Fruit fly (Drosophila melanogaster) whole organism, prepupa: ENCODE measurements around the gene D12.

Source experiments
- Blimp-1 ChIP-seq: fragments of 200-800 bp; sonication (Bioruptor generic); optimal IDR thresholded peaks from 3 replicates; lab custom pipeline; 2017; ENCODE audit warnings: missing biosample characterization, missing genetic modification characterization, mild to moderate bottlenecking, moderate library complexity, missing genetic modification reagents
- CG11294 ChIP-seq: fragments of 200-800 bp; sonication (Bioruptor generic); IDR thresholded peaks from 2 replicates; pipeline ENCODE4 v1.3.6; 2022; ENCODE audit warnings: missing biosample characterization, missing genetic modification characterization
- CG11762 ChIP-seq: fragments of 200-800 bp; sonication (Bioruptor generic); optimal IDR thresholded peaks from 3 replicates; lab custom pipeline; 2016; ENCODE audit warnings: missing biosample characterization, missing genetic modification characterization; ENCODE audit not compliant: insufficient read depth
- CG15336 ChIP-seq: fragments of 200-800 bp; sonication (Bioruptor generic); IDR thresholded peaks from 2 replicates; pipeline ENCODE4 v1.3.6; 2022; ENCODE audit warnings: missing biosample characterization, missing genetic modification characterization
- CG1621 ChIP-seq: fragments of 200-800 bp; sonication (Bioruptor generic); optimal IDR thresholded peaks from 3 replicates; lab custom pipeline; 2018; ENCODE audit warnings: missing biosample characterization, mild to moderate bottlenecking, missing genetic modification characterization
- CG16779 ChIP-seq: fragments of 200-800 bp; sonication (Bioruptor generic); optimal IDR thresholded peaks from 3 replicates; lab custom pipeline; 2017; ENCODE audit warnings: missing biosample characterization, mild to moderate bottlenecking, missing genetic modification characterization
- CG31627 ChIP-seq: fragments of 200-800 bp; sonication (Bioruptor generic); optimal IDR thresholded peaks from 3 replicates; lab custom pipeline; 2016; ENCODE audit warnings: missing biosample characterization, missing genetic modification characterization
- CG32006 ChIP-seq: fragments of 200-800 bp; sonication (Bioruptor generic); optimal IDR thresholded peaks from 3 replicates; lab custom pipeline; 2017; ENCODE audit warnings: missing biosample characterization, mild to moderate bottlenecking, missing genetic modification characterization
- CG3919 ChIP-seq: fragments of 200-800 bp; sonication (Bioruptor generic); optimal IDR thresholded peaks from 3 replicates; lab custom pipeline; 2016; ENCODE audit warnings: missing biosample characterization, missing genetic modification characterization
- CG4318 ChIP-seq: fragments of 200-800 bp; sonication (Bioruptor generic); optimal IDR thresholded peaks from 3 replicates; lab custom pipeline; 2017; ENCODE audit warnings: missing biosample characterization, mild to moderate bottlenecking, missing genetic modification characterization
- CG6163 ChIP-seq: fragments of 200-800 bp; sonication (Bioruptor generic); IDR thresholded peaks from 3 replicates; pipeline ENCODE4 v1.3.6; 2022; ENCODE audit warnings: missing biosample characterization, missing genetic modification characterization
- CG6792 ChIP-seq: fragments of 200-800 bp; sonication (Bioruptor generic); optimal IDR thresholded peaks from 3 replicates; lab custom pipeline; 2016; ENCODE audit warnings: missing biosample characterization, missing genetic modification characterization
- CG6854 ChIP-seq: fragments of 200-800 bp; sonication (Bioruptor generic); optimal IDR thresholded peaks from 2 replicates; lab custom pipeline; 2017; ENCODE audit warnings: missing biosample characterization, mild to moderate bottlenecking, missing genetic modification characterization
- CG7368 ChIP-seq: fragments of 200-800 bp; sonication (Bioruptor generic); optimal IDR thresholded peaks from 3 replicates; lab custom pipeline; 2016; ENCODE audit warnings: missing biosample characterization, missing genetic modification characterization
- CG8632 ChIP-seq: fragments of 200-800 bp; sonication (Bioruptor generic); optimal IDR thresholded peaks from 3 replicates; lab custom pipeline; 2016; ENCODE audit warnings: missing biosample characterization, missing genetic modification characterization
- CG9139 ChIP-seq: fragments of 200-800 bp; sonication (Bioruptor generic); optimal IDR thresholded peaks from 3 replicates; lab custom pipeline; 2017; ENCODE audit warnings: missing biosample characterization, mild to moderate bottlenecking, missing genetic modification characterization
- Eip75B ChIP-seq: fragments of 200-800 bp; sonication (Bioruptor generic); optimal IDR thresholded peaks from 3 replicates; lab custom pipeline; 2016; ENCODE audit warnings: missing biosample characterization, missing genetic modification characterization
- Eip78C ChIP-seq: fragments of 200-800 bp; sonication (Bioruptor generic); peaks from one replicate; lab custom pipeline; 2016; ENCODE audit warnings: missing biosample characterization, missing genetic modification characterization
- Ets21C ChIP-seq: fragments of 200-800 bp; sonication (Bioruptor generic); optimal IDR thresholded peaks from 3 replicates; lab custom pipeline; 2016; ENCODE audit warnings: missing biosample characterization, missing genetic modification characterization
- Lpt ChIP-seq: fragments of 200-800 bp; sonication (Bioruptor generic); optimal IDR thresholded peaks from 3 replicates; lab custom pipeline; 2016; ENCODE audit warnings: missing biosample characterization, missing genetic modification characterization
- Smox ChIP-seq: fragments of 200-800 bp; sonication (Bioruptor generic); optimal IDR thresholded peaks from 3 replicates; lab custom pipeline; 2016; ENCODE audit warnings: missing biosample characterization, missing genetic modification characterization
- Sox14 ChIP-seq: fragments of 200-800 bp; sonication (Bioruptor generic); optimal IDR thresholded peaks from 3 replicates; lab custom pipeline; 2016; ENCODE audit warnings: missing biosample characterization, missing genetic modification characterization
- achi ChIP-seq: fragments of 200-800 bp; sonication (Bioruptor generic); optimal IDR thresholded peaks from 3 replicates; lab custom pipeline; 2016; ENCODE audit warnings: missing biosample characterization, missing genetic modification characterization
- dac ChIP-seq: fragments of 200-800 bp; sonication (Bioruptor generic); optimal IDR thresholded peaks from 2 replicates; lab custom pipeline; 2017; ENCODE audit warnings: missing biosample characterization, mild to moderate bottlenecking, missing genetic modification characterization
- dsx ChIP-seq: fragments of 200-800 bp; optimal IDR thresholded peaks from 3 replicates; lab custom pipeline; 2019; ENCODE audit warnings: missing biosample characterization, mild to moderate bottlenecking, missing genetic modification characterization, moderate library complexity; ENCODE audit not compliant: poor library complexity, severe bottlenecking
- eg ChIP-seq: fragments of 200-800 bp; sonication (Bioruptor generic); IDR thresholded peaks from 3 replicates; pipeline ENCODE4 v1.3.6; 2022; ENCODE audit warnings: missing biosample characterization, missing genetic modification characterization
- esn ChIP-seq: fragments of 200-800 bp; sonication (Bioruptor generic); optimal IDR thresholded peaks from 2 replicates; lab custom pipeline; 2016; ENCODE audit warnings: missing biosample characterization, mild to moderate bottlenecking, missing genetic modification characterization, moderate library complexity
- fd85E ChIP-seq: fragments of 200-800 bp; sonication (Bioruptor generic); optimal IDR thresholded peaks from 3 replicates; lab custom pipeline; 2016; ENCODE audit warnings: missing biosample characterization, missing genetic modification characterization
- fkh ChIP-seq: fragments of 200-800 bp; sonication (Bioruptor generic); optimal IDR thresholded peaks from 3 replicates; lab custom pipeline; 2017; ENCODE audit warnings: missing biosample characterization, mild to moderate bottlenecking, missing genetic modification characterization, moderate library complexity
- lz ChIP-seq: fragments of 200-800 bp; sonication (Bioruptor generic); optimal IDR thresholded peaks from 3 replicates; lab custom pipeline; 2016; ENCODE audit warnings: missing biosample characterization, missing genetic modification characterization
- net ChIP-seq: fragments of 200-800 bp; sonication (Bioruptor generic); optimal IDR thresholded peaks from 3 replicates; lab custom pipeline; 2016; ENCODE audit warnings: missing biosample characterization, missing genetic modification characterization
- pdm3 ChIP-seq: fragments of 200-800 bp; sonication (Bioruptor generic); optimal IDR thresholded peaks from 3 replicates; lab custom pipeline; 2016; ENCODE audit warnings: missing biosample characterization, missing genetic modification characterization
- salr ChIP-seq, 2 experiments: fragments of 200-800 bp; sonication (Bioruptor generic); optimal IDR thresholded peaks; 3 replicates each; lab custom pipeline; 2016 to 2018; ENCODE audit warnings: missing biosample characterization in 2 of 2, missing genetic modification characterization in 2 of 2, mild to moderate bottlenecking in 1 of 2
- spab ChIP-seq: fragments of 200-800 bp; sonication (Bioruptor generic); optimal IDR thresholded peaks from 2 replicates; lab custom pipeline; 2017; ENCODE audit warnings: missing biosample characterization, mild to moderate bottlenecking, missing genetic modification characterization, missing genetic modification reagents
- ss ChIP-seq, 2 experiments: fragments of 200-800 bp; sonication (Bioruptor generic); optimal IDR thresholded peaks; 2 replicates in 1 of 2; 3 replicates in 1 of 2; lab custom pipeline; 2017 to 2018; ENCODE audit warnings: mild to moderate bottlenecking in 2 of 2, missing biosample characterization in 2 of 2, missing genetic modification characterization in 2 of 2, moderate library complexity in 1 of 2
- svp ChIP-seq: fragments of 200-800 bp; sonication (Bioruptor generic); peaks from one replicate; lab custom pipeline; 2016; ENCODE audit warnings: missing biosample characterization, missing genetic modification characterization
- topi ChIP-seq: fragments of 200-800 bp; sonication (Bioruptor generic); optimal IDR thresholded peaks from 3 replicates; lab custom pipeline; 2016; ENCODE audit warnings: missing biosample characterization, missing genetic modification characterization

D12 gene

dm6 chr2L:8414887-8415883 lies 22.0 kb downstream of the D12 start, which contains the start of the genes CG13398 and Akap200 (continued):
- TF ChIP-seq achi (GFP tag; lab: Kevin White, UChicago) (peak; percentile 52), CG31627 (peak; percentile 47), Ets21C (peak; percentile 12), CG6792 (GFP tag; lab: Kevin White, UChicago) (peak; percentile 7), CG3919 (GFP tag; lab: Kevin White, UChicago) (peak; percentile 18), spab (GFP tag; lab: Kevin White, UChicago) (no peak), CG32006 (GFP tag; lab: Kevin White, UChicago) (no peak), CG4318 (no peak), CG9139 (GFP tag; lab: Kevin White, UChicago) (no peak), pdm3 (GFP tag; lab: Kevin White, UChicago) (no peak), eg (GFP tag; lab: Robert Waterston, UW) (no peak), Eip78C (GFP tag; lab: Kevin White, UChicago) (peak; percentile 76), CG15336 (GFP tag; lab: Robert Waterston, UW) (no peak; the same call in 1 of the 2 replicates), Sox14 (GFP tag; lab: Kevin White, UChicago) (no peak), dsx (GFP tag; lab: Kevin White, UChicago) (peak; percentile 2), topi (peak; percentile 24), fd85E (GFP tag; lab: Kevin White, UChicago) (no peak), ss (GFP tag; optimal IDR thresholded peaks at IDR 0.05; lab: Kevin White, UChicago) (peak; percentile 6 to 45), Smox (GFP tag; lab: Kevin White, UChicago) (no peak), dac (GFP tag; lab: Kevin White, UChicago) (no peak), fkh (GFP tag; lab: Kevin White, UChicago) (peak; percentile 78), CG7368 (GFP tag; lab: Kevin White, UChicago) (peak; percentile 25), CG11762 (GFP tag; lab: Kevin White, UChicago) (no peak), CG11294 (GFP tag; lab: Robert Waterston, UW) (no peak; the same call in 1 of the 2 replicates), CG6163 (GFP tag; lab: Robert Waterston, UW) (peak; percentile 68; the same call in 1 of the 3 replicates), salr (GFP tag; optimal IDR thresholded peaks at IDR 0.05; lab: Kevin White, UChicago) (no peak), lz (GFP tag; lab: Kevin White, UChicago) (peak; percentile 22), CG1621 (tag; lab: Kevin White, UChicago) (no peak), Lpt (GFP tag; lab: Kevin White, UChicago) (no peak), svp (GFP tag; lab: Kevin White, UChicago) (peak; percentile 84)

- TF ChIP-seq CG31627 (peak; percentile 12), Blimp-1 (GFP tag; lab: Kevin White, UChicago) (peak; percentile 40), CG6854 (GFP tag; lab: Kevin White, UChicago) (peak; percentile 0), pdm3 (GFP tag; lab: Kevin White, UChicago) (no peak), Eip75B (peak; percentile 44), CG16779 (tag; lab: Kevin White, UChicago) (no peak), CG6792 (GFP tag; lab: Kevin White, UChicago) (peak; percentile 46), CG32006 (GFP tag; lab: Kevin White, UChicago) (no peak), Eip78C (GFP tag; lab: Kevin White, UChicago) (peak; percentile 74), CG8632 (GFP tag; lab: Kevin White, UChicago) (peak; percentile 32), esn (GFP tag; lab: Kevin White, UChicago) (peak; percentile 53), CG6163 (GFP tag; lab: Robert Waterston, UW) (peak; percentile 15; the same call in 1 of the 3 replicates), net (no peak), svp (GFP tag; lab: Kevin White, UChicago) (peak; percentile 93)
Observed at dm6 chr2L:8411530-8411929, 25.6 kb downstream of the D12 start, which contains the start of gene Naglu. TSS of gene Naglu (minus strand) at chr2L:8411868.
